Fruit fly (Drosophila melanogaster): ENCODE results near the gene hid.

- TF ChIP-seq CG17361 (GFP tag; IDR thresholded peaks at IDR 0.05) (no peak), CG3281 (GFP tag; optimal IDR thresholded peaks at IDR 0.05) (no peak), CG3995 (GFP tag; optimal IDR thresholded peaks at IDR 0.05) (no peak), ac (GFP tag; optimal IDR thresholded peaks at IDR 0.05) (no peak), vvl (GFP tag; IDR thresholded peaks at IDR 0.05) (no peak), insv (GFP tag; optimal IDR thresholded peaks at IDR 0.05) (no peak), dm (GFP tag; optimal IDR thresholded peaks at IDR 0.05) (no peak), CG10543 (GFP tag; optimal IDR thresholded peaks at IDR 0.05) (no peak)
Measured at dm6 chr3L:18190484-18191220, 5.2 kb upstream of the hid start.

Measured in whole organism, embryonic.